Worm (Caenorhabditis elegans): Measurements from ENCODE around the gene grl-12.

ce11 chrV:8671568-8672123 is 34.8 kb upstream of the grl-12 start:
- TF ChIP-seq nhr-28 (tag; optimal IDR thresholded peaks at IDR 0.05), result no peak
- TF ChIP-seq nhr-12 (tag; optimal IDR thresholded peaks at IDR 0.05), result no peak
- TF ChIP-seq nhr-237 (tag; optimal IDR thresholded peaks at IDR 0.05), result no peak
- TF ChIP-seq lsy-2 (tag; optimal IDR thresholded peaks at IDR 0.05), result no peak
- no peak for TF ChIP-seq snpc-4 (tag; optimal IDR thresholded peaks at IDR 0.05)
- TF ChIP-seq nhr-2 (tag; optimal IDR thresholded peaks at IDR 0.05), result no peak
- TF ChIP-seq blmp-1 (tag; optimal IDR thresholded peaks at IDR 0.05), result no peak
- no peak for TF ChIP-seq ztf-11 (tag; optimal IDR thresholded peaks at IDR 0.05)
- TF ChIP-seq lin-13 (tag; optimal IDR thresholded peaks at IDR 0.05), result no peak
- no peak for TF ChIP-seq mep-1 (tag; optimal IDR thresholded peaks at IDR 0.05)

All from whole organism, mixed stage, embryonic.